Fruit fly (Drosophila melanogaster): ENCODE measurements around the gene CG43085.

The CG43085 gene

DNA sequence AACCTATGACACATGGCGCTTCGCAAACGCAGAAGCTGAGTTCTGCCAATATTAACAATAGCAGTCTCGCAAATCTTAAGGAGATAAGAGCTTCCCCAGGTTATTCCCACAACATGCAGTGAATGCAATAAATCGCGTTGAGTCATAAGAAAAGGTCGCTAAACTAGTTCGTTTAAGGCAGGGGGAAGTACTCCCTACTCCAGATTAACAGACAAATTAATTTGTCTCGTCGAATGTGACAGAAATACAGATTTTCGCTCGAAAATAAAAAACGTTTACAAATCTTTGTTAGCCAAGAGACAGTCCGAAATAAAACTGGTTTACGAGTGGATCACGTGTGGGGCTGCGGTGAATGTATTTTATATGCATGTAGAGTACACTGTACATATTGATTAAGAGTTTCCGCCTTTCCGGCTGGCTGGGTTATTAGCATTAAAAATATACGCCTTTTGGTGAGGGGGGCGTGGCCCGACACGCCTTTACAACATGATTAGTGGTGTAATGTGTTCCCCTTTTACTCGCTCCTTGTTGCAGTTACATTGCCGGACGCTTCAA is 20.9 kb downstream of the CG43085 start:
- TF ChIP-seq CG8478 (optimal IDR thresholded peaks at IDR 0.05) (no peak), CTCF (optimal IDR thresholded peaks at IDR 0.05) (no peak)

dm6 chr3L:17625014-17625413 is 21.5 kb downstream of the CG43085 start:
- no peak for TF ChIP-seq CG8478 (optimal IDR thresholded peaks at IDR 0.05)
- TF ChIP-seq CTCF (optimal IDR thresholded peaks at IDR 0.05), result no peak

DNA sequence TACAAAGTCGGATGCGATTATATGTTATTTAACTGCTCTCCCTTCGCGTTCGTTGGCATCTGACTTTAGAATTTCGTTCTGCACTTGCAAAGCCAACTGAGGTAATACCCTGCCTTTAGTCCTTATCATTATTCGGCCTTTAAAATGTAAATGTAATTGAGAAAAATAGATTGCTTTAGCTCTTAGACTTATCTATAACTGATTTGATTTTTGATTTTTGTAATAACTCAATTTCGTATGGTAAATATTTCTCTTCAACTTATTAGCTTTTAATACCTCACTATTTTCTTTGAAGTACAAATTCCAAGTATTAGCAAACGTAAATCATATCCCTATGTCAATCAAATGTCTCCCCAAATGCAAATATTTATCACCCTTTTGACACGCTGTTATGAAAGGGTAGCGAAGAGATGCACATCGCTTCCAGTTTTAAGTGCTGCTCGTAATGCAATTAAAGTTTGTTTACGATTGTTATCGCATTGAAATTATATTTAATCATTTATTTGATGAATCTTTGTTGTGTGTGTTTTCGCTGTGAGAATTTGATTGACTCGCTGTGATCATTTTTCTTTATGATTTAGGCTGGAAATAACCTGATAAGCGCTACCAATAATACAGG is 22.2 kb downstream of the CG43085 start:
- TF ChIP-seq CTCF (optimal IDR thresholded peaks at IDR 0.05) (no peak), CG8478 (optimal IDR thresholded peaks at IDR 0.05) (no peak)

- TF ChIP-seq CG8478 (optimal IDR thresholded peaks at IDR 0.05) (no peak), CTCF (optimal IDR thresholded peaks at IDR 0.05) (no peak)
Measured at dm6 chr3L:17622935-17623334, 23.6 kb downstream of the CG43085 start.

dm6 chr3L:17622081-17622850 is 24.3 kb downstream of the CG43085 start:
- TF ChIP-seq CG8478 (optimal IDR thresholded peaks at IDR 0.05), result no peak
- TF ChIP-seq CTCF (optimal IDR thresholded peaks at IDR 0.05), result no peak

- TF ChIP-seq CG8478 (optimal IDR thresholded peaks at IDR 0.05), result no peak
- TF ChIP-seq CTCF (optimal IDR thresholded peaks at IDR 0.05), result no peak
Measured at dm6 chr3L:17621451-17621946, 25.0 kb downstream of the CG43085 start, which contains the start of the genes Vps60 and anchor. Gene Vps60 (minus strand): TSS chr3L:17621625. Gene anchor (plus strand): TSS chr3L:17621824.

DNA sequence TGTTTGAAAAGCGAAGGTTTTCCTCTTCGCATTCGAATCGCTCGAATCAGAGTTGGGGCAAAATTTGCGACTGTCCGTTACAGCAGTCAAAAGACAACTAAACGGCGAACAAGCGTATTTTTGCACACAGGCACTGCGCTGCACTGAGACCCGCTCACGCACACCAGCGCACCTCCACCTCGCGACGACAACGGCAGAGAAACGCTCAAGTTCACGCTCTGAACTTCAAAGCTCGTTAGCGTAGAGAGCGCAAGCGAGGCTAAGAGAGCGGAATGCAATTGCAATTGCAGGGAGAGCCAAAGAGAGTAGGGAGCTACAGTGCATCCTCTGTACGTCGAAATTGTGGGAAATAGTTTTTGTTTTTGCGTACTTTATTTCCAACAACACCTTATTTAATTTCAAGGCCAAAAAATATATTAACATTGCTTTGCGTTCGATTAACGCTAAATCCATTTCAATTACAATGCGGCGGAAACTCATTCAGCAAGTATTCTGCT is 27.3 kb downstream of the CG43085 start, which contains the start of gene Eip74EF:
Eip74EF (minus strand) TSS at position 117 of the 497 bp plus-strand sequence.
- TF ChIP-seq CG8478 (optimal IDR thresholded peaks at IDR 0.05) (no peak), CTCF (optimal IDR thresholded peaks at IDR 0.05) (no peak)

- no peak for TF ChIP-seq CTCF (optimal IDR thresholded peaks at IDR 0.05)
- TF ChIP-seq CG8478 (optimal IDR thresholded peaks at IDR 0.05), result no peak
Measured at dm6 chr3L:17616876-17617279, 29.7 kb downstream of the CG43085 start.

DNA sequence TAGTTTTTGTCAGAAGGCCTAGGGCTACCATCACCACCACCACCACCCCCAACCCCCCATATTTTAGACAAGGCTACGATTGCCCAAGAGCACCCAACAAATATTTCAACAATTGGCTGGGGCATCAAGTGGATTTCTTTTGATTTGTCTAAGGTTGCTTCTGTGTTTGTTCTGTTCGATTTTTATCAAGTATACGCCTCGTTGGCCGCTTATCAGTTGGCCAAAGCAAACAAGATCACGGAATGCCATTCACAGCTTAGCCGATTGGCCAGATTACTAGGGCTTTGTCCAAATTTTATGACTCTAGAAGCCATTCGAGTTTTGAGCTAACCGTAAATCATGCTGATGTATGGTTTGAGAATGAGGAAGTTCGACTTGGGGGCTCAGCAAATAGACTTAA is 30.7 kb downstream of the CG43085 start:
- TF ChIP-seq CTCF (optimal IDR thresholded peaks at IDR 0.05) (no peak), CG8478 (optimal IDR thresholded peaks at IDR 0.05) (no peak)

DNA sequence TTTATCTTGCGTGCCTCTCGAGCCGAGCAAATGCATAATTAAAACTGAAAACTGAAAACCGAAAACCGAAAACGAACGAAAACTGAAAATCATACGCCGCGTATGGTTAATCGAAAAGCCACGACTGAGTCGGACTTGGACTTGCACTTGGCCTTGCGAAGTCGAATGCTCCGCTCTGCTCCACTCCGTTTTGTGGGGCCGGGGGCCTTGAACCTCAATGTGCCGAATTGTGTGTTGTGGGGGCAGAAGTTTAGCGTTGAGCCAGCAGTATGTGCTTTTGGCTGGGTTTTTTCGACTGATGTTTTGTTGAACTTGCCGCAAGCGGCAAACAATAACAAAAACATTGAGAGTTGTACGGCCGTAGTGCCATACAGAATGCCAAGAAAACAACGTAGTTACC is 31.3 kb downstream of the CG43085 start:
- TF ChIP-seq CTCF (optimal IDR thresholded peaks at IDR 0.05), result no peak
- no peak for TF ChIP-seq CG8478 (optimal IDR thresholded peaks at IDR 0.05)

DNA sequence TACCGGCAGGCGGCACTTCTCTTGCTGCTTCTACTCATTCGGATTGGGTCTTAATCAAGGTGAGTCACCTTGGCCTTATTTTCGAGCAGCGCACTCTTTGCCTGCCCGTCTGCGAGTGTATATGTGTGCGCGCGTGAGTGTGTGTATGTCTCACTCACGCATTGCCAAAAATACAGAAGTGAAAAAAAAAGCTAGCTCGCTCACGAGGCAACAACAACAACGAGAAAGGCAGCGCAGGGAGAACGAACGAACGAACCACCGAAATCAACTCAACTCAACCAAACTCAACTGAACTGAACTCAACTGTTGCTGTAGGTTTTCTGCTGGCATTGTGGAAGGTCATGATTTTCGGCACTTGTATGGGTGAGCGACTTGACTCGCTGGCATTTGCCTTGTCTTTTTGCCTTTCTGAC is 32.6 kb downstream of the CG43085 start:
- TF ChIP-seq CG8478 (optimal IDR thresholded peaks at IDR 0.05) (no peak), CTCF (optimal IDR thresholded peaks at IDR 0.05) (no peak)

dm6 chr3L:17613292-17613734 is 33.2 kb downstream of the CG43085 start:
- TF ChIP-seq CTCF (optimal IDR thresholded peaks at IDR 0.05) (no peak), CG8478 (optimal IDR thresholded peaks at IDR 0.05) (no peak)

dm6 chr3L:17611864-17612505 is 34.6 kb downstream of the CG43085 start:
- TF ChIP-seq CG8478 (optimal IDR thresholded peaks at IDR 0.05) (no peak), CTCF (optimal IDR thresholded peaks at IDR 0.05) (peak; percentile 38 to 49)

- TF ChIP-seq CG8478 (optimal IDR thresholded peaks at IDR 0.05) (no peak), CTCF (optimal IDR thresholded peaks at IDR 0.05) (no peak)
Measured at dm6 chr3L:17610896-17611711, 35.4 kb downstream of the CG43085 start.
